Worm (Caenorhabditis elegans) whole organism, L3 larva: Measurements from ENCODE around the gene T19H5.6.
A peak's percentile ranks its signal among the peaks of the same experiment; 100 is the strongest.

ENCODE experiments used
- R02D3.7 ChIP-seq: fragments of 150-350 bp; optimal IDR thresholded peaks from 2 replicates; lab custom pipeline; 2014; ENCODE audit warnings: missing biosample characterization, missing genetic modification characterization
- ZK546.5 ChIP-seq: sonication (generic microtip); optimal IDR thresholded peaks from 2 replicates; lab custom pipeline; 2017; ENCODE audit warnings: missing biosample characterization, missing genetic modification characterization
- aly-2 ChIP-seq: fragments of 150-350 bp; optimal IDR thresholded peaks from 2 replicates; lab custom pipeline; 2014; ENCODE audit warnings: missing biosample characterization, missing genetic modification characterization
- ama-1 ChIP-seq: fragments of 150-350 bp; optimal IDR thresholded peaks from 2 replicates; lab custom pipeline; 2018
- ceh-16 ChIP-seq: sonication (generic microtip); optimal IDR thresholded peaks from 2 replicates; lab custom pipeline; 2017; ENCODE audit warnings: missing biosample characterization, missing genetic modification characterization
- ceh-28 ChIP-seq: fragments of 150-350 bp; optimal IDR thresholded peaks from 2 replicates; lab custom pipeline; 2014; ENCODE audit warnings: missing biosample characterization, missing genetic modification reagents, missing genetic modification characterization
- ceh-82 ChIP-seq: fragments of 150-350 bp; optimal IDR thresholded peaks from 2 replicates; lab custom pipeline; 2014; ENCODE audit warnings: missing biosample characterization, missing genetic modification characterization
- ceh-9 ChIP-seq: sonication (generic microtip); optimal IDR thresholded peaks from 2 replicates; lab custom pipeline; 2018; ENCODE audit warnings: missing biosample characterization, missing genetic modification characterization
- daf-12 ChIP-seq: fragments of 150-350 bp; optimal IDR thresholded peaks from 2 replicates; lab custom pipeline; 2014; ENCODE audit warnings: missing biosample characterization, missing genetic modification reagents, missing genetic modification characterization
- elt-1 ChIP-seq: fragments of 150-350 bp; optimal IDR thresholded peaks from 2 replicates; lab custom pipeline; 2014; ENCODE audit warnings: missing biosample characterization, missing genetic modification characterization
- elt-2 ChIP-seq: sonication (generic microtip); optimal IDR thresholded peaks from 2 replicates; lab custom pipeline; 2016; ENCODE audit warnings: missing genetic modification reagents, mild to moderate bottlenecking, missing genetic modification characterization, missing compliant biosample characterization
- elt-3 ChIP-seq, 3 experiments: fragments of 150-350 bp in 1 of 3; sonication (generic microtip) in 2 of 3; optimal IDR thresholded peaks; 2 replicates in 2 of 3; 4 replicates in 1 of 3; lab custom pipeline; 2014 to 2017; ENCODE audit warnings: missing biosample characterization in 3 of 3, missing genetic modification characterization in 3 of 3
- eor-1 ChIP-seq, 2 experiments: fragments of 150-350 bp; optimal IDR thresholded peaks; 2 replicates each; lab custom pipeline; 2014 to 2018; ENCODE audit warnings: missing biosample characterization in 2 of 2, missing genetic modification characterization in 2 of 2
- fkh-10 ChIP-seq: sonication (generic microtip); optimal IDR thresholded peaks from 2 replicates; lab custom pipeline; 2017; ENCODE audit warnings: missing biosample characterization, missing genetic modification reagents, missing genetic modification characterization
- fkh-2 ChIP-seq: fragments of 150-350 bp; optimal IDR thresholded peaks from 2 replicates; lab custom pipeline; 2014; ENCODE audit warnings: missing biosample characterization, missing genetic modification reagents, missing genetic modification characterization
- fos-1 ChIP-seq: fragments of 150-350 bp; optimal IDR thresholded peaks from 2 replicates; lab custom pipeline; 2014; ENCODE audit warnings: missing biosample characterization, missing genetic modification characterization
- hmg-11 ChIP-seq: sonication (generic microtip); optimal IDR thresholded peaks from 2 replicates; lab custom pipeline; 2016; ENCODE audit warnings: missing genetic modification characterization, missing compliant biosample characterization
- jun-1 ChIP-seq: fragments of 150-350 bp; optimal IDR thresholded peaks from 2 replicates; lab custom pipeline; 2014; ENCODE audit warnings: missing biosample characterization, missing genetic modification reagents, missing genetic modification characterization
- lin-15B ChIP-seq: fragments of 150-350 bp; optimal IDR thresholded peaks from 2 replicates; lab custom pipeline; 2014; ENCODE audit warnings: missing biosample characterization, missing genetic modification characterization
- lsy-12 ChIP-seq: sonication (generic microtip); optimal IDR thresholded peaks from 2 replicates; lab custom pipeline; 2016; ENCODE audit warnings: mild to moderate bottlenecking, missing genetic modification characterization, missing compliant biosample characterization
- mdl-1 ChIP-seq: fragments of 150-350 bp; optimal IDR thresholded peaks from 2 replicates; lab custom pipeline; 2014; ENCODE audit warnings: missing biosample characterization, missing genetic modification characterization
- mml-1 ChIP-seq: fragments of 150-350 bp; sonication (generic microtip); optimal IDR thresholded peaks from 3 replicates; lab custom pipeline; 2014; ENCODE audit warnings: missing biosample characterization, missing genetic modification characterization
- nhr-11 ChIP-seq: fragments of 150-350 bp; optimal IDR thresholded peaks from 2 replicates; lab custom pipeline; 2014; ENCODE audit warnings: missing biosample characterization, missing genetic modification characterization
- nhr-12 ChIP-seq: fragments of 150-350 bp; optimal IDR thresholded peaks from 2 replicates; lab custom pipeline; 2014; ENCODE audit warnings: missing biosample characterization, missing genetic modification characterization
- nhr-23 ChIP-seq: fragments of 150-350 bp; optimal IDR thresholded peaks from 2 replicates; lab custom pipeline; 2014; ENCODE audit warnings: missing biosample characterization, missing genetic modification reagents, missing genetic modification characterization
- nhr-237 ChIP-seq: fragments of 150-350 bp; optimal IDR thresholded peaks from 2 replicates; lab custom pipeline; 2014; ENCODE audit warnings: missing biosample characterization, missing genetic modification characterization
- nhr-25 ChIP-seq: sonication (generic microtip); optimal IDR thresholded peaks from 2 replicates; lab custom pipeline; 2017; ENCODE audit warnings: missing biosample characterization, missing genetic modification characterization
- nhr-28 ChIP-seq: fragments of 150-350 bp; optimal IDR thresholded peaks from 2 replicates; lab custom pipeline; 2014; ENCODE audit warnings: missing biosample characterization, missing genetic modification characterization
- nhr-67 ChIP-seq: fragments of 150-350 bp; optimal IDR thresholded peaks from 2 replicates; lab custom pipeline; 2014; ENCODE audit warnings: missing biosample characterization, missing genetic modification characterization
- nhr-76 ChIP-seq: fragments of 150-350 bp; sonication (generic microtip); optimal IDR thresholded peaks from 5 replicates; lab custom pipeline; 2014; ENCODE audit warnings: missing biosample characterization, missing genetic modification characterization
- nhr-77 ChIP-seq: fragments of 150-350 bp; optimal IDR thresholded peaks from 2 replicates; lab custom pipeline; 2014; ENCODE audit warnings: missing biosample characterization, missing genetic modification characterization
- pha-4 ChIP-seq: fragments of 150-350 bp; optimal IDR thresholded peaks from 2 replicates; lab custom pipeline; 2014; ENCODE audit warnings: missing biosample characterization, missing genetic modification reagents, missing genetic modification characterization
- pqm-1 ChIP-seq: fragments of 150-350 bp; optimal IDR thresholded peaks from 2 replicates; lab custom pipeline; 2017; ENCODE audit warnings: missing biosample characterization, missing genetic modification characterization, inconsistent platforms
- sea-2 ChIP-seq: fragments of 150-350 bp; sonication (generic microtip); optimal IDR thresholded peaks from 4 replicates; lab custom pipeline; 2014; ENCODE audit warnings: missing biosample characterization, missing genetic modification reagents, missing genetic modification characterization
- skn-1 ChIP-seq: fragments of 150-350 bp; optimal IDR thresholded peaks from 2 replicates; lab custom pipeline; 2014; ENCODE audit warnings: missing biosample characterization, missing genetic modification characterization
- tbx-2 ChIP-seq: sonication (generic microtip); optimal IDR thresholded peaks from 2 replicates; lab custom pipeline; 2016; ENCODE audit warnings: mild to moderate bottlenecking, missing genetic modification characterization, missing compliant biosample characterization
- unc-39 ChIP-seq: sonication (generic microtip); optimal IDR thresholded peaks from 4 replicates; lab custom pipeline; 2017; ENCODE audit warnings: missing biosample characterization, missing genetic modification characterization
- zag-1 ChIP-seq: fragments of 150-350 bp; optimal IDR thresholded peaks from 2 replicates; lab custom pipeline; 2014; ENCODE audit warnings: missing biosample characterization, missing genetic modification characterization
- ztf-11 ChIP-seq: fragments of 150-350 bp; optimal IDR thresholded peaks from 2 replicates; lab custom pipeline; 2014; ENCODE audit warnings: missing biosample characterization, missing genetic modification characterization

T19H5.6 gene

DNA sequence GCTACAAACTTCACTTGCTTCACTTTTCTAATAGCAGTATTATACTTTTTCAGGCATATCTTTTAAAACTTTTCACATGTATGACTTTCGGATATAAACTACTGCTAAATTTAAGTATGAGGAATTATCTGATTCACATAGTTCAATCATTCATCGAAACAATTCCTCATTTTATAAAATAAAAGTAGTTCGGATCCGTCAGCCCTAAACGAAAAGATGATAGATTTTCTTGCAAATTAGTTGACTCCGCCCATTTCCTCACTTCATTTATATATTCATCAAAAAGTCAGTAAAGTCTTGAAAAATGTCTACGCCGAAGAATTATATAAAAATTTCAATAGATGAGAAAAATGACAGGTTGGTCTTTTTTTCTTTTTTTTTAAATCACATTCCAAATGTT is 7.5 kb upstream of the T19H5.6 start, which contains the start of gene chil-27:
Gene chil-27, plus strand, starts transcription at position 301 of the 400 bp plus-strand sequence.
- no peak for TF ChIP-seq ceh-9 (tag; lab: Kevin White, UChicago)
- TF ChIP-seq mml-1 (tag; lab: Kevin White, UChicago) = no peak
- TF ChIP-seq ama-1 (lab: Kevin White, UChicago) = no peak
- no peak for TF ChIP-seq hmg-11 (tag; lab: Kevin White, UChicago)
- no peak for TF ChIP-seq nhr-12
- no peak for TF ChIP-seq ZK546.5 (tag; lab: Kevin White, UChicago)
- no peak for TF ChIP-seq elt-2 (tag; lab: Kevin White, UChicago)
- no peak for TF ChIP-seq mdl-1
- TF ChIP-seq lsy-12 (tag; lab: Kevin White, UChicago) = no peak
- no peak for TF ChIP-seq unc-39 (tag; lab: Kevin White, UChicago)
- no peak for TF ChIP-seq nhr-77 (tag; lab: Kevin White, UChicago)
- no peak for TF ChIP-seq ceh-28 (tag; lab: Kevin White, UChicago)
- no peak for TF ChIP-seq ceh-16 (tag; lab: Kevin White, UChicago)
- no peak for TF ChIP-seq nhr-76
- no peak for TF ChIP-seq daf-12 (tag; lab: Kevin White, UChicago)
- no peak for TF ChIP-seq nhr-11 (tag; lab: Kevin White, UChicago)

DNA sequence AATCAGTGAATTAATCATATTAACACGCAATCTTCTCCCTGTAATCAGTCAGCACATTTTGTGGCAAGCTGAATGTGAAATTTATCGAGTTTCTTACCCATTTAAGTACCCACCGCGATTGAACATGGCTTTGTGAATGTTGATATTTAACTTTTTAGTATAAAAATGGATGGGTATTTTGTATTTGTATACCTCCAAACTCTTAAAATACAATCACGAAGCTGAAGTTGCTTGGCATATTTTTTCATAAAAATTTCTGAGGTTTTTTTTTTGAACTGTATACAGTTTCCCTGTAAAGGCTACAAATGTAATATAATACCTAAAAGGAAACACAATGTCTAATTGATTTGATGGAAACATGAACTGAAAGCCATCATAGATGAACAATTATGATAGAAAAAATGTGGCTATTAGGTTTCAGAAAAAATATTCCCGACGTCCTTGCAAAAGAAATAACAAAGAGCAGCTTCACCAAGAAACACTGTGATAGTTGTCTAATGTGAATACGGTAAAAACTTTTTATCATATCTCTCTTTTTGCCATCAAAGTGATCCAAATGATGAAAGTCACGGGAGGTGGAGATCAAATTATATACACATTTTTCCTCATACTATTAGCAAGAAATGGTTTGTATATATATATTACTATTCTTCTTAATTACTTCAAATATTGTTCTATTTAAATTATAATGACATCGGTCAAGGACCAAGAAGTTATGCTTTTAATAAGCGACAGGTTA is 4.5 kb upstream of the T19H5.6 start, which contains the start of the genes chil-25 and chil-26:
Gene chil-25, minus strand, starts transcription at position 101 of the 739 bp plus-strand sequence.
Gene chil-26, plus strand, starts transcription at position 689 of the 739 bp plus-strand sequence.
- no peak for TF ChIP-seq lsy-12 (tag; lab: Kevin White, UChicago)
- no peak for TF ChIP-seq ceh-16 (tag; lab: Kevin White, UChicago)
- no peak for TF ChIP-seq ztf-11 (tag; lab: Kevin White, UChicago)
- TF ChIP-seq nhr-237 (tag; lab: Kevin White, UChicago) = no peak
- TF ChIP-seq sea-2 (GFP tag; lab: Kevin White, UChicago) = no peak
- TF ChIP-seq R02D3.7 = no peak
- no peak for TF ChIP-seq nhr-11 (tag; lab: Kevin White, UChicago)
- TF ChIP-seq, all 47 proteins: peak for 0

DNA sequence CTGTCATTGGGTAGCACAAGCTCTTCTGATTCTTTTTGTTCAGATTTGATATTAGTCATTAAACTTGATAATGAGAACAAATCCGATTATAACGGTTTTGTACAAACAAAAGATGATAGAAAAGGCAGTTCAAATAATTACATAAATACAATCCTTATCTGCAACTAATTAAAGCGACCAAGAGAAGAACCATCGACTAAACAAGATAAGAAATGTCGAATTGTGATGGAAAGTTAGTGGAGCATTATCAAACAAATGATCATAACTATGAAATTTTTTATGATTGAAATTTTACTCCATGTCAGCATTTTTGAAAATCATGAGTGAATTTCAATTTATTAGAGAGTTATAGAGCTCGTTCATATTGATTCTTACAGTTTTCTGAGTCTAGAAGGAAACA is 1.6 kb downstream of the T19H5.6 start, which contains the start of gene chil-23:
Gene chil-23, minus strand, starts transcription at position 198 of the 400 bp plus-strand sequence.
- TF ChIP-seq nhr-28 (no peak), skn-1 (tag; lab: Kevin White, UChicago) (no peak), nhr-76 (no peak), ZK546.5 (tag; lab: Kevin White, UChicago) (no peak), nhr-12 (no peak), mml-1 (tag; lab: Kevin White, UChicago) (no peak), ama-1 (lab: Kevin White, UChicago) (no peak), zag-1 (tag; lab: Kevin White, UChicago) (no peak), ceh-82 (no peak), jun-1 (tag; lab: Kevin White, UChicago) (peak; percentile 82), daf-12 (tag; lab: Kevin White, UChicago) (no peak), lsy-12 (tag; lab: Kevin White, UChicago) (no peak), elt-2 (tag; lab: Kevin White, UChicago) (peak; percentile 96), mdl-1 (no peak), elt-1 (no peak), pha-4 (tag; lab: Kevin White, UChicago) (peak; percentile 49), lin-15B (tag; lab: Kevin White, UChicago) (no peak), tbx-2 (tag; lab: Kevin White, UChicago) (no peak), fkh-10 (GFP tag; lab: Kevin White, UChicago) (no peak), nhr-77 (tag; lab: Kevin White, UChicago) (no peak), ceh-28 (tag; lab: Kevin White, UChicago) (no peak), ceh-16 (tag; lab: Kevin White, UChicago) (no peak), nhr-237 (tag; lab: Kevin White, UChicago) (no peak), fos-1 (tag; lab: Kevin White, UChicago) (no peak), nhr-23 (tag; lab: Kevin White, UChicago) (no peak), hmg-11 (tag; lab: Kevin White, UChicago) (no peak), elt-3 (tag; optimal IDR thresholded peaks at IDR 0.05; lab: Kevin White, UChicago) (no peak), pqm-1 (tag; lab: Kevin White, UChicago) (peak; percentile 97), nhr-25 (tag; lab: Kevin White, UChicago) (no peak), nhr-67 (tag; lab: Kevin White, UChicago) (no peak), eor-1 (tag; optimal IDR thresholded peaks at IDR 0.05; lab: Kevin White, UChicago) (no peak), aly-2 (no peak), fkh-2 (tag; lab: Kevin White, UChicago) (no peak), R02D3.7 (no peak)
